Worm (Caenorhabditis elegans): ENCODE measurements around the gene clec-210.

DNA sequence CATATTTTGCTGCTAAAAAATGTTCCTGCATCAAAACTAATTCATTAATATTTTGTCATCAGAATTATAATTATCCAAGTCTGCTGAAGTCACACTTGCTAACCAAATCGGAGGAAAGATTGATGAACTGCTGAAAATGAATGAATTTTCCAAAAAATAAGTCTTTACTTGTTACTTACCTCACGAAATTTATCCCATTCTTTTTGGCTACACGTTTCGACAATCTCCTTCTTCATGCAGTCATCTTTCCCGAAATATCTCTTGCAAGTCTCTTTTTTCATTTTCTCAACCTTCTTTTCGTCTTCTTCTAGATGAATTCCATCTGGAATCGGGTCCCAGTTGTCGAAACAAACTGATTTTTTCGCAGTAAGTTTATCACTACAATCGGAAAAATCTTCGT is 40.2 kb downstream of the clec-210 start:
- no peak for TF ChIP-seq tab-1 (GFP tag; IDR thresholded peaks at IDR 0.05)
- no peak for TF ChIP-seq med-1 (GFP tag; optimal IDR thresholded peaks at IDR 0.05; ENCODE audit: insufficient read depth)
- no peak for TF ChIP-seq flt-1 (GFP tag; IDR thresholded peaks at IDR 0.05)
- TF ChIP-seq cog-1 (tag; optimal IDR thresholded peaks at IDR 0.05): no peak
- no peak for TF ChIP-seq ref-1 (GFP tag; conservative IDR thresholded peaks at IDR 0.05)

All from whole organism, midembryonic.